Worm (Caenorhabditis elegans) whole organism, L1 larva: Measurements from ENCODE around the gene crn-7.
A peak's percentile ranks its signal among the peaks of the same experiment; 100 is the strongest.

ENCODE experiments used
- C16A3.4 ChIP-seq: fragments of 150-350 bp; optimal IDR thresholded peaks from 2 replicates; lab custom pipeline; 2014; ENCODE audit warnings: missing biosample characterization, missing genetic modification characterization
- C34B4.2 ChIP-seq: sonication (generic microtip); optimal IDR thresholded peaks from 2 replicates; lab custom pipeline; 2017; ENCODE audit warnings: mild to moderate bottlenecking, missing genetic modification characterization, missing compliant biosample characterization
- F16B12.6 ChIP-seq: fragments of 150-350 bp; optimal IDR thresholded peaks from 2 replicates; lab custom pipeline; 2014; ENCODE audit warnings: missing biosample characterization, missing genetic modification characterization
- aly-2 ChIP-seq: fragments of 150-350 bp; optimal IDR thresholded peaks from 2 replicates; lab custom pipeline; 2014; ENCODE audit warnings: missing biosample characterization, missing genetic modification characterization
- blmp-1 ChIP-seq: fragments of 150-350 bp; optimal IDR thresholded peaks from 2 replicates; lab custom pipeline; 2014; ENCODE audit warnings: missing biosample characterization, missing genetic modification characterization
- ceh-8 ChIP-seq: fragments of 200-800 bp; sonication (Bioruptor generic); optimal IDR thresholded peaks from 2 replicates; lab custom pipeline; 2018; ENCODE audit warnings: mild to moderate bottlenecking, missing genetic modification characterization, moderate library complexity, missing compliant biosample characterization
- ceh-88 ChIP-seq: fragments of 200-800 bp; sonication (Bioruptor generic); IDR thresholded peaks from 2 replicates; pipeline ENCODE4 v1.3.6; 2022; ENCODE audit warnings: missing genetic modification characterization, missing compliant biosample characterization
- ceh-90 ChIP-seq: sonication (generic microtip); optimal IDR thresholded peaks from 2 replicates; lab custom pipeline; 2016; ENCODE audit warnings: missing genetic modification characterization, missing compliant biosample characterization
- dpl-1 ChIP-seq, 3 experiments: fragments of 150-350 bp in 2 of 3; sonication (generic microtip) in 1 of 3; optimal IDR thresholded peaks; 2 replicates each; lab custom pipeline; 2014 to 2017; ENCODE audit warnings: missing biosample characterization in 3 of 3, missing genetic modification characterization in 3 of 3, missing genetic modification reagents in 3 of 3
- efl-1 ChIP-seq, 4 experiments: fragments of 150-350 bp; optimal IDR thresholded peaks in 3 of 4; peaks in 1 of 4; 1 replicate in 1 of 4; 2 replicates in 3 of 4; lab custom pipeline; 2014; ENCODE audit warnings: missing biosample characterization in 2 of 4, missing genetic modification characterization in 2 of 4, missing genetic modification reagents in 2 of 4
- egl-13 ChIP-seq: sonication (generic microtip); optimal IDR thresholded peaks from 2 replicates; lab custom pipeline; 2016; ENCODE audit warnings: missing genotype, missing genetic modification reagents, missing genetic modification characterization, missing compliant biosample characterization
- egl-27 ChIP-seq, 2 experiments: fragments of 150-350 bp in 1 of 2; sonication (generic microtip); optimal IDR thresholded peaks; 3 replicates each; lab custom pipeline; 2017 to 2018; ENCODE audit warnings: missing biosample characterization in 2 of 2, missing genetic modification characterization in 2 of 2, missing genetic modification reagents in 2 of 2
- elt-3 ChIP-seq, 6 experiments: fragments of 150-350 bp in 1 of 6; sonication (generic microtip); optimal IDR thresholded peaks; 2 replicates each; lab custom pipeline; 2017 to 2018; ENCODE audit warnings: missing biosample characterization in 6 of 6, missing genetic modification characterization in 6 of 6, inconsistent platforms in 1 of 6
- ets-5 ChIP-seq: fragments of 200-800 bp; sonication (Bioruptor generic); IDR thresholded peaks from 2 replicates; pipeline ENCODE4 v1.3.6; 2022; ENCODE audit warnings: missing genetic modification characterization, missing compliant biosample characterization
- fkh-8 ChIP-seq: sonication (generic microtip); optimal IDR thresholded peaks from 2 replicates; lab custom pipeline; 2016; ENCODE audit warnings: mild to moderate bottlenecking, missing genetic modification characterization, missing compliant biosample characterization
- grh-1 ChIP-seq: fragments of 200-800 bp; sonication (Bioruptor generic); IDR thresholded peaks from 2 replicates; pipeline ENCODE4 v1.3.6; 2022; ENCODE audit warnings: missing genetic modification reagents, missing genetic modification characterization, missing compliant biosample characterization
- hlh-4 ChIP-seq: sonication (generic microtip); optimal IDR thresholded peaks from 2 replicates; lab custom pipeline; 2016; ENCODE audit warnings: mild to moderate bottlenecking, missing genetic modification characterization, missing compliant biosample characterization
- irx-1 ChIP-seq: sonication (generic microtip); optimal IDR thresholded peaks from 2 replicates; lab custom pipeline; 2016; ENCODE audit warnings: missing genetic modification characterization, missing compliant biosample characterization
- jun-1 ChIP-seq: fragments of 150-350 bp; optimal IDR thresholded peaks from 2 replicates; lab custom pipeline; 2014; ENCODE audit warnings: missing biosample characterization, missing genetic modification reagents, missing genetic modification characterization
- lin-13 ChIP-seq: fragments of 150-350 bp; optimal IDR thresholded peaks from 2 replicates; lab custom pipeline; 2014; ENCODE audit warnings: missing biosample characterization, missing genetic modification reagents, missing genetic modification characterization
- lin-14 ChIP-seq: fragments of 200-800 bp; sonication (Bioruptor generic); optimal IDR thresholded peaks from 2 replicates; lab custom pipeline; 2018; ENCODE audit warnings: mild to moderate bottlenecking, missing genetic modification characterization, moderate library complexity, missing compliant biosample characterization
- lin-15B ChIP-seq: fragments of 150-350 bp; sonication (generic microtip); optimal IDR thresholded peaks from 3 replicates; lab custom pipeline; 2014; ENCODE audit warnings: missing biosample characterization, missing genetic modification characterization
- lin-35 ChIP-seq, 2 experiments: fragments of 150-350 bp; optimal IDR thresholded peaks; 2 replicates each; lab custom pipeline; 2014; ENCODE audit warnings: missing biosample characterization in 2 of 2, missing genetic modification characterization in 2 of 2, missing genetic modification reagents in 2 of 2
- lin-39 ChIP-seq: fragments of 150-350 bp; optimal IDR thresholded peaks from 2 replicates; lab custom pipeline; 2014; ENCODE audit warnings: missing biosample characterization, missing genetic modification reagents, missing genetic modification characterization
- mab-9 ChIP-seq: fragments of 200-800 bp; sonication (Bioruptor generic); IDR thresholded peaks from 2 replicates; pipeline ENCODE4 v1.3.6; 2022; ENCODE audit warnings: missing genetic modification reagents, missing genetic modification characterization, missing compliant biosample characterization
- mef-2 ChIP-seq: fragments of 150-350 bp; optimal IDR thresholded peaks from 2 replicates; lab custom pipeline; 2014; ENCODE audit warnings: missing biosample characterization, missing genetic modification characterization
- mep-1 ChIP-seq: fragments of 150-350 bp; optimal IDR thresholded peaks from 2 replicates; lab custom pipeline; 2014; ENCODE audit warnings: missing biosample characterization, missing genetic modification characterization
- nhr-11 ChIP-seq: fragments of 150-350 bp; optimal IDR thresholded peaks from 2 replicates; lab custom pipeline; 2014; ENCODE audit warnings: missing biosample characterization, missing genetic modification characterization
- nhr-12 ChIP-seq: sonication (generic microtip); optimal IDR thresholded peaks from 2 replicates; lab custom pipeline; 2017; ENCODE audit warnings: missing biosample characterization, missing genetic modification characterization
- nhr-19 ChIP-seq: fragments of 200-800 bp; sonication (Bioruptor generic); conservative IDR thresholded peaks from 2 replicates; pipeline ENCODE4 v1.3.6; 2022; ENCODE audit warnings: missing genetic modification characterization, missing compliant biosample characterization
- nhr-20 ChIP-seq: sonication (generic microtip); optimal IDR thresholded peaks from 2 replicates; lab custom pipeline; 2016; ENCODE audit warnings: mild to moderate bottlenecking, missing genetic modification characterization, missing compliant biosample characterization
- nhr-237 ChIP-seq: fragments of 150-350 bp; optimal IDR thresholded peaks from 2 replicates; lab custom pipeline; 2014; ENCODE audit warnings: missing biosample characterization, missing genetic modification characterization
- nhr-47 ChIP-seq: sonication (generic microtip); optimal IDR thresholded peaks from 2 replicates; lab custom pipeline; 2016; ENCODE audit warnings: mild to moderate bottlenecking, missing genetic modification characterization, moderate library complexity, missing compliant biosample characterization
- nhr-71 ChIP-seq: sonication (generic microtip); optimal IDR thresholded peaks from 2 replicates; lab custom pipeline; 2016; ENCODE audit warnings: mild to moderate bottlenecking, missing genetic modification characterization, moderate library complexity, missing compliant biosample characterization
- nhr-85 ChIP-seq: sonication (generic microtip); peaks from one replicate; lab custom pipeline; 2016; ENCODE audit warnings: missing genetic modification characterization, inconsistent platforms, missing compliant biosample characterization
- nhr-90 ChIP-seq: sonication (generic microtip); optimal IDR thresholded peaks from 2 replicates; lab custom pipeline; 2016; ENCODE audit warnings: mild to moderate bottlenecking, missing genetic modification characterization, missing compliant biosample characterization; ENCODE audit not compliant: poor library complexity
- pag-3 ChIP-seq: sonication (generic microtip); optimal IDR thresholded peaks from 2 replicates; lab custom pipeline; 2017; ENCODE audit warnings: missing genetic modification characterization, mild to moderate bottlenecking, missing compliant biosample characterization, antibody characterized with exemption, borderline replicate concordance; ENCODE audit not compliant: insufficient read depth
- pax-3 ChIP-seq: fragments of 200-800 bp; sonication (Bioruptor generic); optimal IDR thresholded peaks from 2 replicates; lab custom pipeline; 2018; ENCODE audit warnings: mild to moderate bottlenecking, missing genetic modification characterization, moderate library complexity, missing compliant biosample characterization
- rnt-1 ChIP-seq: sonication (generic microtip); optimal IDR thresholded peaks from 2 replicates; lab custom pipeline; 2016; ENCODE audit warnings: mild to moderate bottlenecking, missing genetic modification characterization, moderate library complexity, missing compliant biosample characterization
- skn-1 ChIP-seq: fragments of 150-350 bp; optimal IDR thresholded peaks from 2 replicates; lab custom pipeline; 2014; ENCODE audit warnings: missing biosample characterization, missing genetic modification characterization
- snu-23 ChIP-seq: sonication (generic microtip); optimal IDR thresholded peaks from 2 replicates; lab custom pipeline; 2016; ENCODE audit warnings: missing genetic modification characterization, missing compliant biosample characterization
- sptf-1 ChIP-seq: fragments of 150-350 bp; optimal IDR thresholded peaks from 2 replicates; lab custom pipeline; 2014; ENCODE audit warnings: missing biosample characterization, missing genetic modification characterization
- sup-37 ChIP-seq: fragments of 200-800 bp; sonication (Bioruptor generic); optimal IDR thresholded peaks from 2 replicates; lab custom pipeline; 2018; ENCODE audit warnings: mild to moderate bottlenecking, missing genetic modification characterization, missing compliant biosample characterization
- tbx-2 ChIP-seq: sonication (generic microtip); optimal IDR thresholded peaks from 2 replicates; lab custom pipeline; 2016; ENCODE audit warnings: missing genetic modification characterization, missing compliant biosample characterization
- tlp-1 ChIP-seq: fragments of 150-350 bp; optimal IDR thresholded peaks from 2 replicates; lab custom pipeline; 2014; ENCODE audit warnings: missing biosample characterization, missing genetic modification characterization
- unc-130 ChIP-seq: fragments of 150-350 bp; optimal IDR thresholded peaks from 2 replicates; lab custom pipeline; 2017; ENCODE audit warnings: missing biosample characterization, missing genetic modification characterization, inconsistent platforms
- unc-30 ChIP-seq: sonication (generic microtip); optimal IDR thresholded peaks from 2 replicates; lab custom pipeline; 2017; ENCODE audit warnings: missing biosample characterization, missing genetic modification characterization
- unc-62 ChIP-seq: fragments of 150-350 bp; optimal IDR thresholded peaks from 2 replicates; lab custom pipeline; 2014; ENCODE audit warnings: missing biosample characterization, missing genetic modification reagents, missing genetic modification characterization
- unc-86 ChIP-seq: sonication (generic microtip); optimal IDR thresholded peaks from 2 replicates; lab custom pipeline; 2016; ENCODE audit warnings: missing genetic modification characterization, missing compliant biosample characterization
- zag-1 ChIP-seq: fragments of 150-350 bp; optimal IDR thresholded peaks from 2 replicates; lab custom pipeline; 2014; ENCODE audit warnings: missing biosample characterization, missing genetic modification characterization

The crn-7 gene

ce11 chrIII:8286824-8287223, 18.5 kb downstream of the crn-7 start:
- TF ChIP-seq hlh-4 (tag; lab: Kevin White, UChicago) (no peak), lin-14 (GFP tag; lab: Kevin White, UChicago) (no peak), sup-37 (GFP tag; lab: Kevin White, UChicago) (no peak), ceh-90 (tag; lab: Kevin White, UChicago) (no peak), mep-1 (no peak), elt-3 (tag; optimal IDR thresholded peaks at IDR 0.05; lab: Kevin White, UChicago) (no peak), nhr-20 (no peak), ceh-88 (GFP tag; lab: Robert Waterston, UW) (no peak), unc-86 (tag; lab: Kevin White, UChicago) (no peak), sptf-1 (tag; lab: Kevin White, UChicago) (no peak), aly-2 (tag; lab: Kevin White, UChicago) (no peak), grh-1 (GFP tag; lab: Robert Waterston, UW) (no peak)

ce11 chrIII:8287519-8287918, 19.2 kb downstream of the crn-7 start:
- no peak for TF ChIP-seq C34B4.2 (tag; lab: Kevin White, UChicago)
- no peak for TF ChIP-seq lin-35 (GFP tag; optimal IDR thresholded peaks at IDR 0.05; lab: Kevin White, UChicago)
- no peak for TF ChIP-seq mab-9 (GFP tag; lab: Robert Waterston, UW)
- no peak for TF ChIP-seq nhr-85
- TF ChIP-seq F16B12.6 (tag; lab: Kevin White, UChicago) = no peak
- TF ChIP-seq nhr-71 (tag; lab: Kevin White, UChicago) = peak; percentile 60
- TF ChIP-seq blmp-1 (tag; lab: Kevin White, UChicago) = no peak
- peak; percentile 92 for TF ChIP-seq lin-14 (GFP tag; lab: Kevin White, UChicago)
- TF ChIP-seq irx-1 (tag; lab: Kevin White, UChicago) = no peak
- TF ChIP-seq pax-3 (tag; lab: Kevin White, UChicago) = no peak
- TF ChIP-seq mef-2 = no peak
- no peak for TF ChIP-seq nhr-11 (tag; lab: Kevin White, UChicago)
- TF ChIP-seq zag-1 (tag; lab: Kevin White, UChicago) = no peak
- no peak for TF ChIP-seq jun-1 (tag; lab: Kevin White, UChicago)
- TF ChIP-seq lin-15B (tag; lab: Kevin White, UChicago) = no peak
- TF ChIP-seq ceh-8 (GFP tag; lab: Kevin White, UChicago) = no peak
- no peak for TF ChIP-seq nhr-47 (tag; lab: Kevin White, UChicago)
- no peak for TF ChIP-seq tlp-1
- peak; percentile 20; the same call in 1 of the 2 replicates for TF ChIP-seq nhr-19
- no peak for TF ChIP-seq lin-39 (tag; lab: Kevin White, UChicago)
- no peak for TF ChIP-seq sptf-1 (tag; lab: Kevin White, UChicago)
- TF ChIP-seq unc-62 (GFP tag; lab: Kevin White, UChicago) = no peak
- TF ChIP-seq lin-13 (GFP tag; lab: Kevin White, UChicago) = no peak
- TF ChIP-seq C16A3.4 (tag; lab: Kevin White, UChicago) = no peak
- no peak for TF ChIP-seq fkh-8 (tag; lab: Kevin White, UChicago)
- no peak for TF ChIP-seq grh-1 (GFP tag; lab: Robert Waterston, UW)
- TF ChIP-seq unc-30 (tag; lab: Kevin White, UChicago) = no peak
- peak; percentile 34 for TF ChIP-seq rnt-1 (tag; lab: Kevin White, UChicago)
- no peak for TF ChIP-seq egl-13 (tag; lab: Kevin White, UChicago)
- TF ChIP-seq skn-1 (tag; lab: Kevin White, UChicago) = no peak
- no peak for TF ChIP-seq ets-5
- TF ChIP-seq nhr-12 = no peak
- TF ChIP-seq hlh-4 (tag; lab: Kevin White, UChicago) = no peak
- TF ChIP-seq egl-27 (tag; optimal IDR thresholded peaks at IDR 0.05; lab: Kevin White, UChicago) = no peak
- peak; percentile 21 for TF ChIP-seq unc-130 (tag; lab: Kevin White, UChicago)
- peak; percentile 23 for TF ChIP-seq pag-3 (tag; lab: Kevin White, UChicago)
- no peak for TF ChIP-seq tbx-2 (tag; lab: Kevin White, UChicago)
- no peak for TF ChIP-seq nhr-20
- peak in 1 of 2 experiments; percentile 5 for TF ChIP-seq efl-1 (optimal IDR thresholded peaks at IDR 0.05; lab: Kevin White, UChicago)
- peak in 1 of 2 experiments; percentile 21 for TF ChIP-seq efl-1 (GFP tag; optimal IDR thresholded peaks at IDR 0.05 in 1 of 2; lab: Kevin White, UChicago)
- TF ChIP-seq mep-1 = peak; percentile 40
- no peak for TF ChIP-seq nhr-237 (tag; lab: Kevin White, UChicago)
- no peak for TF ChIP-seq nhr-90 (tag; lab: Kevin White, UChicago)
- TF ChIP-seq snu-23 (GFP tag; lab: Kevin White, UChicago) = peak; percentile 29
- TF ChIP-seq dpl-1 (GFP tag; optimal IDR thresholded peaks at IDR 0.05; lab: Kevin White, UChicago) = peak in 1 of 3 experiments; percentile 6
